Worm (Caenorhabditis elegans) whole organism, L3 larva: Measurements from ENCODE around the gene F58D2.5.

Source experiments
- R02D3.7 ChIP-seq: fragments of 150-350 bp; optimal IDR thresholded peaks from 2 replicates; lab custom pipeline; 2014; ENCODE audit warnings: missing biosample characterization, missing genetic modification characterization
- ZK546.5 ChIP-seq: sonication (generic microtip); optimal IDR thresholded peaks from 2 replicates; lab custom pipeline; 2017; ENCODE audit warnings: missing biosample characterization, missing genetic modification characterization
- aly-2 ChIP-seq: fragments of 150-350 bp; optimal IDR thresholded peaks from 2 replicates; lab custom pipeline; 2014; ENCODE audit warnings: missing biosample characterization, missing genetic modification characterization
- ama-1 ChIP-seq: fragments of 150-350 bp; optimal IDR thresholded peaks from 2 replicates; lab custom pipeline; 2018
- ceh-16 ChIP-seq: sonication (generic microtip); optimal IDR thresholded peaks from 2 replicates; lab custom pipeline; 2017; ENCODE audit warnings: missing biosample characterization, missing genetic modification characterization
- ceh-28 ChIP-seq: fragments of 150-350 bp; optimal IDR thresholded peaks from 2 replicates; lab custom pipeline; 2014; ENCODE audit warnings: missing biosample characterization, missing genetic modification reagents, missing genetic modification characterization
- ceh-82 ChIP-seq: fragments of 150-350 bp; optimal IDR thresholded peaks from 2 replicates; lab custom pipeline; 2014; ENCODE audit warnings: missing biosample characterization, missing genetic modification characterization
- ceh-9 ChIP-seq: sonication (generic microtip); optimal IDR thresholded peaks from 2 replicates; lab custom pipeline; 2018; ENCODE audit warnings: missing biosample characterization, missing genetic modification characterization
- egl-27 ChIP-seq: sonication (generic microtip); optimal IDR thresholded peaks from 4 replicates; lab custom pipeline; 2017; ENCODE audit warnings: missing biosample characterization, missing genetic modification reagents, missing genetic modification characterization
- egl-5 ChIP-seq: fragments of 150-350 bp; optimal IDR thresholded peaks from 2 replicates; lab custom pipeline; 2017; ENCODE audit warnings: missing biosample characterization, missing genetic modification reagents, missing genetic modification characterization, inconsistent platforms
- elt-1 ChIP-seq: fragments of 150-350 bp; optimal IDR thresholded peaks from 2 replicates; lab custom pipeline; 2014; ENCODE audit warnings: missing biosample characterization, missing genetic modification characterization
- elt-2 ChIP-seq: sonication (generic microtip); optimal IDR thresholded peaks from 2 replicates; lab custom pipeline; 2016; ENCODE audit warnings: missing genetic modification reagents, mild to moderate bottlenecking, missing genetic modification characterization, missing compliant biosample characterization
- elt-3 ChIP-seq, 3 experiments: fragments of 150-350 bp in 1 of 3; sonication (generic microtip) in 2 of 3; optimal IDR thresholded peaks; 2 replicates in 2 of 3; 4 replicates in 1 of 3; lab custom pipeline; 2014 to 2017; ENCODE audit warnings: missing biosample characterization in 3 of 3, missing genetic modification characterization in 3 of 3
- eor-1 ChIP-seq, 2 experiments: fragments of 150-350 bp; optimal IDR thresholded peaks; 2 replicates each; lab custom pipeline; 2014 to 2018; ENCODE audit warnings: missing biosample characterization in 2 of 2, missing genetic modification characterization in 2 of 2
- fkh-10 ChIP-seq: sonication (generic microtip); optimal IDR thresholded peaks from 2 replicates; lab custom pipeline; 2017; ENCODE audit warnings: missing biosample characterization, missing genetic modification reagents, missing genetic modification characterization
- fkh-2 ChIP-seq: fragments of 150-350 bp; optimal IDR thresholded peaks from 2 replicates; lab custom pipeline; 2014; ENCODE audit warnings: missing biosample characterization, missing genetic modification reagents, missing genetic modification characterization
- fos-1 ChIP-seq: fragments of 150-350 bp; optimal IDR thresholded peaks from 2 replicates; lab custom pipeline; 2014; ENCODE audit warnings: missing biosample characterization, missing genetic modification characterization
- hmg-11 ChIP-seq: sonication (generic microtip); optimal IDR thresholded peaks from 2 replicates; lab custom pipeline; 2016; ENCODE audit warnings: missing genetic modification characterization, missing compliant biosample characterization
- jun-1 ChIP-seq: fragments of 150-350 bp; optimal IDR thresholded peaks from 2 replicates; lab custom pipeline; 2014; ENCODE audit warnings: missing biosample characterization, missing genetic modification reagents, missing genetic modification characterization
- lin-15B ChIP-seq: fragments of 150-350 bp; optimal IDR thresholded peaks from 2 replicates; lab custom pipeline; 2014; ENCODE audit warnings: missing biosample characterization, missing genetic modification characterization
- lin-39 ChIP-seq: fragments of 150-350 bp; optimal IDR thresholded peaks from 2 replicates; lab custom pipeline; 2018; ENCODE audit warnings: missing biosample characterization, missing genetic modification reagents, missing genetic modification characterization
- mdl-1 ChIP-seq: fragments of 150-350 bp; optimal IDR thresholded peaks from 2 replicates; lab custom pipeline; 2014; ENCODE audit warnings: missing biosample characterization, missing genetic modification characterization
- mml-1 ChIP-seq: fragments of 150-350 bp; sonication (generic microtip); optimal IDR thresholded peaks from 3 replicates; lab custom pipeline; 2014; ENCODE audit warnings: missing biosample characterization, missing genetic modification characterization
- nfya-1 ChIP-seq: sonication (generic microtip); optimal IDR thresholded peaks from 2 replicates; lab custom pipeline; 2017; ENCODE audit warnings: missing genetic modification characterization, mild to moderate bottlenecking, missing compliant biosample characterization, antibody characterized with exemption, moderate library complexity; ENCODE audit not compliant: insufficient read depth
- nhr-11 ChIP-seq: fragments of 150-350 bp; optimal IDR thresholded peaks from 2 replicates; lab custom pipeline; 2014; ENCODE audit warnings: missing biosample characterization, missing genetic modification characterization
- nhr-12 ChIP-seq: fragments of 150-350 bp; optimal IDR thresholded peaks from 2 replicates; lab custom pipeline; 2014; ENCODE audit warnings: missing biosample characterization, missing genetic modification characterization
- nhr-23 ChIP-seq: fragments of 150-350 bp; optimal IDR thresholded peaks from 2 replicates; lab custom pipeline; 2014; ENCODE audit warnings: missing biosample characterization, missing genetic modification reagents, missing genetic modification characterization
- nhr-237 ChIP-seq: fragments of 150-350 bp; optimal IDR thresholded peaks from 2 replicates; lab custom pipeline; 2014; ENCODE audit warnings: missing biosample characterization, missing genetic modification characterization
- nhr-28 ChIP-seq: fragments of 150-350 bp; optimal IDR thresholded peaks from 2 replicates; lab custom pipeline; 2014; ENCODE audit warnings: missing biosample characterization, missing genetic modification characterization
- nhr-43 ChIP-seq: sonication (generic microtip); optimal IDR thresholded peaks from 2 replicates; lab custom pipeline; 2016; ENCODE audit warnings: mild to moderate bottlenecking, missing genetic modification characterization, missing compliant biosample characterization; ENCODE audit not compliant: poor library complexity, severe bottlenecking
- nhr-67 ChIP-seq: fragments of 150-350 bp; optimal IDR thresholded peaks from 2 replicates; lab custom pipeline; 2014; ENCODE audit warnings: missing biosample characterization, missing genetic modification characterization
- nhr-76 ChIP-seq: fragments of 150-350 bp; sonication (generic microtip); optimal IDR thresholded peaks from 5 replicates; lab custom pipeline; 2014; ENCODE audit warnings: missing biosample characterization, missing genetic modification characterization
- nhr-77 ChIP-seq: fragments of 150-350 bp; optimal IDR thresholded peaks from 2 replicates; lab custom pipeline; 2014; ENCODE audit warnings: missing biosample characterization, missing genetic modification characterization
- pha-4 ChIP-seq: fragments of 150-350 bp; optimal IDR thresholded peaks from 2 replicates; lab custom pipeline; 2014; ENCODE audit warnings: missing biosample characterization, missing genetic modification reagents, missing genetic modification characterization
- pqm-1 ChIP-seq: fragments of 150-350 bp; optimal IDR thresholded peaks from 2 replicates; lab custom pipeline; 2017; ENCODE audit warnings: missing biosample characterization, missing genetic modification characterization, inconsistent platforms
- sea-2 ChIP-seq: fragments of 150-350 bp; sonication (generic microtip); optimal IDR thresholded peaks from 4 replicates; lab custom pipeline; 2014; ENCODE audit warnings: missing biosample characterization, missing genetic modification reagents, missing genetic modification characterization
- skn-1 ChIP-seq: fragments of 150-350 bp; optimal IDR thresholded peaks from 2 replicates; lab custom pipeline; 2014; ENCODE audit warnings: missing biosample characterization, missing genetic modification characterization
- snpc-4 ChIP-seq: fragments of 150-350 bp; optimal IDR thresholded peaks from 2 replicates; lab custom pipeline; 2014; ENCODE audit warnings: missing biosample characterization, missing genetic modification characterization
- unc-39 ChIP-seq: sonication (generic microtip); optimal IDR thresholded peaks from 4 replicates; lab custom pipeline; 2017; ENCODE audit warnings: missing biosample characterization, missing genetic modification characterization
- unc-62 ChIP-seq: fragments of 150-350 bp; sonication (generic microtip); optimal IDR thresholded peaks from 4 replicates; lab custom pipeline; 2014; ENCODE audit warnings: missing biosample characterization, missing genetic modification reagents, missing genetic modification characterization
- zag-1 ChIP-seq: fragments of 150-350 bp; optimal IDR thresholded peaks from 2 replicates; lab custom pipeline; 2014; ENCODE audit warnings: missing biosample characterization, missing genetic modification characterization
- ztf-11 ChIP-seq: fragments of 150-350 bp; optimal IDR thresholded peaks from 2 replicates; lab custom pipeline; 2014; ENCODE audit warnings: missing biosample characterization, missing genetic modification characterization
- ztf-4 ChIP-seq: fragments of 150-350 bp; optimal IDR thresholded peaks from 2 replicates; lab custom pipeline; 2014; ENCODE audit warnings: missing biosample characterization, missing genetic modification characterization

Gene F58D2.5

DNA sequence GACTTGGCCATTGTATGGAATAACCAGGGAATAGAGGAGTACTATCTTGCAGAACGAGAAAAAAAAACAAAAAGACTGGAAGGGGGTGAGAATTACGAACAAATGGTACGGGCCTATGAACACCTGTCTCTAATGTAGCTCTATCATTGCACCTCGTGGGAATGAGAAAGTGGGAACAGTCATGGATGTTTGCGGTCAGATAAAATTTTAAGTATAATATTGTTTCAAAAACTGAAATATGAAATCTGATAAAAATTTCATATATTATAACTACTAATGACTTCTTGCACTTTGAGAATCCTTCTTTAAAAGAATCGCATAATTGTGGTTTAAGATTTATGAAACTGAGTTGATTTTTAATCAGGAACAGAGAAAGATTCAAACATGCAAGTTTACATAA lies at the start of gene F58D2.5:
Gene F58D2.5 (minus strand): TSS at position 101 of the 400 bp plus-strand sequence.
- TF ChIP-seq nhr-67 (tag; lab: Kevin White, UChicago) (no peak), nhr-237 (tag; lab: Kevin White, UChicago) (no peak), mdl-1 (tag; lab: Kevin White, UChicago) (no peak), unc-39 (tag; lab: Kevin White, UChicago) (no peak), mml-1 (tag; lab: Kevin White, UChicago) (no peak), elt-2 (tag; lab: Kevin White, UChicago) (no peak)

DNA sequence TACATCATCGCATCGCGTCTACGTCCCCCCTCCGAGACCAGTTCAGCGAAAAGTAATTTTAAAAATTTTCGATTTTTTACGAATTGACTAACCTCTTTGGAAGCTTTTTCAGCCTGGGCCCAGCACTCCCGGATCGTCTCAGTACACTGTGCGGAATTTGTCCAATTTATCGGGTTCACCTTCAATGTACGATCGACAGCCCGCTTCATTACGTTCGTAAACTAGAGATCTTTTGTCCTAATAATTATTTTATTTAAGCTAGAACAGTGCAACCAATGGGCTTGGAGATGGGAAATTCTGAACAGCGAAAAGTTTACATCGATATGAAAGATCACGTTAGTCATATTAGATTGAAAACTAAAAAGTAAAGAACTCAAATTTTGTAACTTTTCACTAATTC lies 48.2 kb upstream of the F58D2.5 start:
- TF ChIP-seq unc-62 (GFP tag; lab: Kevin White, UChicago) (no peak), elt-2 (tag; lab: Kevin White, UChicago) (no peak), nhr-23 (tag; lab: Kevin White, UChicago) (no peak), pha-4 (tag; lab: Kevin White, UChicago) (no peak), zag-1 (tag; lab: Kevin White, UChicago) (no peak), ceh-82 (tag; lab: Kevin White, UChicago) (no peak), egl-27 (tag; lab: Kevin White, UChicago) (no peak), fkh-2 (no peak), ztf-11 (tag; lab: Kevin White, UChicago) (no peak), lin-15B (no peak), nhr-43 (tag; lab: Kevin White, UChicago) (no peak), nhr-237 (tag; lab: Kevin White, UChicago) (no peak), hmg-11 (tag; lab: Kevin White, UChicago) (no peak)

DNA sequence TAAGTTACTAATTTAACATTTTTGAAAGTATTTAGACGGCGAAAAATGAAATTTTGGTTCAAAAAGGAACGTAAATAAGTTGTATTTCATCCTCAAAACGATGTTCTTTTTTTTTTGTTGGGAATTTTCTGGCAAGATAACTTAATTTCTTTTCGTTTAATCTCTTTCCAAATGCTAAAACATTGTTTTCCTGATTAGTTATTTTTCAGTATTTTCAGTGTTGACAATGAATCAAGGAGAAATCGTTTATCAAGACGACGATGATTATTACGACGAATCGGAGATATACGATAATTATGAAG lies 47.7 kb upstream of the F58D2.5 start, which contains the start of gene lin-54:
Gene lin-54 (plus strand): TSS at position 203 of the 302 bp plus-strand sequence.
- no peak for TF ChIP-seq elt-1 (tag; lab: Kevin White, UChicago)
- no peak for TF ChIP-seq ZK546.5 (tag; lab: Kevin White, UChicago)
- TF ChIP-seq eor-1 (tag; optimal IDR thresholded peaks at IDR 0.05; lab: Kevin White, UChicago): peak in 1 of 2 experiments; percentile 5

DNA sequence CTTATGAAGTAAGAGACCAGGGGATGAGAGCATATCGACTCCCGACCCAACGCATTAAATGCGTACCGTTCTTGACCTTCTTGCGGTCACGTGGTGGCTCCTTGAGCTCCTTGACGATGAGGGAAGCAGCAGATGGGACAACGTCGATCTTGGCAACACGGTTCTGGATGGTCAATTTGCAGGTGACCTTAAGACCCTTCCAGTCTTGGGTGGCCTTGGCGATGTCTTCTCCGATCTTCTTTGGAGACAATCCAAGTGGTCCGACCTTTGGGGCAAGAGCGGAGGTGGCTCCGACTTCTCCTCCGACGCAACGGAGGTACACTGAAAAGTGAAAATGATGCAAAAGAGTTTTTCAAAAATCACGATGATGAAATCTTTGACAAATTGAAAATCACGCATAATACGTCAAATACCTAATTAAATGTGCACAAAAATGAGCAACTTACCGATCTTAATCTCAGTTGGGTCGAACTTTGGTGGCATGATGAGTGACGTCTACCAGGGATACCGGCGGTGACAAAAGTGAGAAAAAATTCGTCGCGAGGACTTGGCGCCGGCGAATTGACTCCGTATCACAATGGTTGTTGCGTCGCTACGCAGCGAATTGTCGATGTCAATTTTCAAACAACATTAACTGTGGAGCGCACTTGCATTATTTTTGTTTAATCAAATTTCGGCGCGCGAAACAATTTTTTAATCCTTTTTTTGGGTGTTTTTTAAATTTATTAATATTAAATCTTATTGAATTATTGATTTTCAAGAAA lies 47.1 kb upstream of the F58D2.5 start, which contains the start of gene rpl-12:
Gene rpl-12 (minus strand): TSS at position 574 of the 764 bp plus-strand sequence.
- TF ChIP-seq mml-1 (tag; lab: Kevin White, UChicago) (no peak), nhr-11 (tag; lab: Kevin White, UChicago) (peak; percentile 95), fkh-2 (peak; percentile 69), nhr-12 (tag; lab: Kevin White, UChicago) (no peak), ceh-82 (tag; lab: Kevin White, UChicago) (peak; percentile 89), egl-27 (tag; lab: Kevin White, UChicago) (peak; percentile 88), snpc-4 (tag; lab: Kevin White, UChicago) (peak; percentile 95), lin-15B (peak; percentile 100), zag-1 (tag; lab: Kevin White, UChicago) (peak; percentile 67), egl-5 (tag; lab: Kevin White, UChicago) (peak; percentile 99), lin-39 (peak; percentile 100), R02D3.7 (peak; percentile 91), ztf-11 (tag; lab: Kevin White, UChicago) (no peak), unc-62 (GFP tag; lab: Kevin White, UChicago) (peak; percentile 92), nhr-77 (tag; lab: Kevin White, UChicago) (peak; percentile 87), elt-2 (tag; lab: Kevin White, UChicago) (peak; percentile 91), eor-1 (tag; optimal IDR thresholded peaks at IDR 0.05; lab: Kevin White, UChicago) (no peak), nfya-1 (peak; percentile 98), ceh-9 (tag; lab: Kevin White, UChicago) (no peak), nhr-23 (tag; lab: Kevin White, UChicago) (peak; percentile 100), sea-2 (no peak), skn-1 (tag; lab: Kevin White, UChicago) (peak; percentile 96), ama-1 (lab: Kevin White, UChicago) (peak; percentile 83), ceh-16 (tag; lab: Kevin White, UChicago) (peak; percentile 47), nhr-76 (tag; lab: Kevin White, UChicago) (peak; percentile 72), nhr-43 (tag; lab: Kevin White, UChicago) (peak; percentile 98), ceh-28 (tag; lab: Kevin White, UChicago) (peak; percentile 92), elt-3 (tag; optimal IDR thresholded peaks at IDR 0.05; lab: Kevin White, UChicago) (peak in 2 of 3 experiments; percentile 85 to 91), nhr-28 (peak; percentile 79), aly-2 (peak; percentile 71), unc-39 (tag; lab: Kevin White, UChicago) (no peak), fkh-10 (GFP tag; lab: Kevin White, UChicago) (peak; percentile 99), jun-1 (tag; lab: Kevin White, UChicago) (peak; percentile 98), pha-4 (tag; lab: Kevin White, UChicago) (peak; percentile 100), elt-1 (tag; lab: Kevin White, UChicago) (peak; percentile 86), fos-1 (peak; percentile 75), ztf-4 (tag; lab: Kevin White, UChicago) (peak; percentile 90), mdl-1 (tag; lab: Kevin White, UChicago) (peak; percentile 9), hmg-11 (tag; lab: Kevin White, UChicago) (peak; percentile 91), pqm-1 (tag; lab: Kevin White, UChicago) (peak; percentile 90)
